Worm (Caenorhabditis elegans) whole organism, late embryonic: ENCODE data around the gene igeg-1.

Source experiments
- C38D4.7 ChIP-seq: fragments of 200-800 bp; sonication (Bioruptor generic); optimal IDR thresholded peaks from 2 replicates; lab custom pipeline; 2018; ENCODE audit warnings: mild to moderate bottlenecking, missing genetic modification characterization, moderate library complexity, missing compliant biosample characterization
- ama-1 ChIP-seq: fragments of 150-350 bp; optimal IDR thresholded peaks from 2 replicates; lab custom pipeline; 2014
- ceh-14 ChIP-seq: sonication (generic microtip); optimal IDR thresholded peaks from 2 replicates; lab custom pipeline; 2016; ENCODE audit warnings: missing genotype, missing genetic modification characterization, missing compliant biosample characterization
- ceh-19 ChIP-seq: fragments of 200-800 bp; sonication (Bioruptor generic); optimal IDR thresholded peaks from 2 replicates; lab custom pipeline; 2018; ENCODE audit warnings: mild to moderate bottlenecking, missing genetic modification characterization, missing compliant biosample characterization
- ceh-22 ChIP-seq: sonication (generic microtip); optimal IDR thresholded peaks from 2 replicates; lab custom pipeline; 2017; ENCODE audit warnings: missing biosample characterization, missing genetic modification characterization
- ceh-30 ChIP-seq: fragments of 150-350 bp; optimal IDR thresholded peaks from 2 replicates; lab custom pipeline; 2014; ENCODE audit warnings: missing biosample characterization, missing genetic modification characterization
- ceh-45 ChIP-seq: fragments of 200-800 bp; sonication (Bioruptor generic); IDR thresholded peaks from 2 replicates; pipeline ENCODE4 v1.3.6; 2022; ENCODE audit warnings: missing genetic modification reagents, missing genetic modification characterization, missing compliant biosample characterization
- dve-1 ChIP-seq: sonication (generic microtip); optimal IDR thresholded peaks from 2 replicates; lab custom pipeline; 2017; ENCODE audit warnings: antibody characterized with exemption, mild to moderate bottlenecking, missing genetic modification characterization, missing compliant biosample characterization
- elt-2 ChIP-seq: sonication (generic microtip); optimal IDR thresholded peaks from 2 replicates; lab custom pipeline; 2016; ENCODE audit warnings: missing genetic modification reagents, missing genetic modification characterization, missing compliant biosample characterization
- eyg-1 ChIP-seq: sonication (generic microtip); optimal IDR thresholded peaks from 2 replicates; lab custom pipeline; 2016; ENCODE audit warnings: missing genotype, missing genetic modification characterization, missing compliant biosample characterization
- fax-1 ChIP-seq: sonication (generic microtip); optimal IDR thresholded peaks from 2 replicates; lab custom pipeline; 2016; ENCODE audit warnings: missing genotype, missing genetic modification characterization, missing compliant biosample characterization
- fkh-10 ChIP-seq: fragments of 150-350 bp; optimal IDR thresholded peaks from 2 replicates; lab custom pipeline; 2014; ENCODE audit warnings: missing biosample characterization, missing genetic modification reagents, missing genetic modification characterization
- gmeb-2 ChIP-seq: sonication (generic microtip); optimal IDR thresholded peaks from 2 replicates; lab custom pipeline; 2016; ENCODE audit warnings: missing genetic modification characterization, inconsistent platforms, missing compliant biosample characterization
- hlh-13 ChIP-seq: fragments of 200-800 bp; sonication (Bioruptor generic); optimal IDR thresholded peaks from 2 replicates; lab custom pipeline; 2018; ENCODE audit warnings: mild to moderate bottlenecking, missing genetic modification characterization, missing compliant biosample characterization
- hlh-30 ChIP-seq: sonication (generic microtip); optimal IDR thresholded peaks from 2 replicates; lab custom pipeline; 2017; ENCODE audit warnings: antibody characterized with exemption, missing genetic modification characterization, missing compliant biosample characterization; ENCODE audit not compliant: insufficient read depth
- hlh-6 ChIP-seq: sonication (generic microtip); optimal IDR thresholded peaks from 2 replicates; lab custom pipeline; 2016; ENCODE audit warnings: missing genotype, missing genetic modification characterization, missing compliant biosample characterization
- madf-2 ChIP-seq: sonication (generic microtip); optimal IDR thresholded peaks from 2 replicates; lab custom pipeline; 2017; ENCODE audit warnings: missing genetic modification characterization, missing compliant biosample characterization
- nfya-1 ChIP-seq: sonication (generic microtip); optimal IDR thresholded peaks from 2 replicates; lab custom pipeline; 2017; ENCODE audit warnings: missing genetic modification characterization, mild to moderate bottlenecking, missing compliant biosample characterization, antibody characterized with exemption, moderate library complexity
- nhr-11 ChIP-seq: fragments of 150-350 bp; optimal IDR thresholded peaks from 2 replicates; lab custom pipeline; 2014; ENCODE audit warnings: missing biosample characterization, missing genetic modification characterization
- odd-2 ChIP-seq: sonication (generic microtip); optimal IDR thresholded peaks from 2 replicates; lab custom pipeline; 2017; ENCODE audit warnings: antibody characterized with exemption, mild to moderate bottlenecking, missing genetic modification characterization, missing compliant biosample characterization
- pag-3 ChIP-seq: sonication (generic microtip); optimal IDR thresholded peaks from 2 replicates; lab custom pipeline; 2016; ENCODE audit warnings: missing compliant biosample characterization, missing genetic modification characterization, borderline replicate concordance
- pha-2 ChIP-seq: sonication (generic microtip); optimal IDR thresholded peaks from 2 replicates; lab custom pipeline; 2017; ENCODE audit warnings: mild to moderate bottlenecking, missing genetic modification characterization, missing compliant biosample characterization
- pha-4 ChIP-seq: fragments of 150-350 bp; optimal IDR thresholded peaks from 2 replicates; lab custom pipeline; 2018; ENCODE audit warnings: missing biosample characterization, missing genetic modification reagents, missing genetic modification characterization
- rnt-1 ChIP-seq: sonication (generic microtip); optimal IDR thresholded peaks from 2 replicates; lab custom pipeline; 2016; ENCODE audit warnings: missing genetic modification characterization, missing compliant biosample characterization
- sdc-2 ChIP-seq: sonication (generic microtip); optimal IDR thresholded peaks from 2 replicates; lab custom pipeline; 2016; ENCODE audit warnings: missing genotype, missing genetic modification characterization, missing compliant biosample characterization
- sox-4 ChIP-seq: sonication (generic microtip); optimal IDR thresholded peaks from 2 replicates; lab custom pipeline; 2017; ENCODE audit warnings: mild to moderate bottlenecking, missing genetic modification characterization, inconsistent platforms, missing compliant biosample characterization
- tbx-2 ChIP-seq: sonication (generic microtip); optimal IDR thresholded peaks from 2 replicates; lab custom pipeline; 2016; ENCODE audit warnings: missing genetic modification characterization, missing compliant biosample characterization
- tbx-7 ChIP-seq: sonication (generic microtip); optimal IDR thresholded peaks from 2 replicates; lab custom pipeline; 2016; ENCODE audit warnings: missing genotype, missing genetic modification characterization, missing compliant biosample characterization
- unc-42 ChIP-seq: sonication (generic microtip); optimal IDR thresholded peaks from 2 replicates; lab custom pipeline; 2016; ENCODE audit warnings: missing genotype, missing genetic modification characterization, missing compliant biosample characterization
- unc-86 ChIP-seq: sonication (generic microtip); optimal IDR thresholded peaks from 2 replicates; lab custom pipeline; 2016; ENCODE audit warnings: missing genetic modification characterization, missing compliant biosample characterization

The igeg-1 gene

DNA sequence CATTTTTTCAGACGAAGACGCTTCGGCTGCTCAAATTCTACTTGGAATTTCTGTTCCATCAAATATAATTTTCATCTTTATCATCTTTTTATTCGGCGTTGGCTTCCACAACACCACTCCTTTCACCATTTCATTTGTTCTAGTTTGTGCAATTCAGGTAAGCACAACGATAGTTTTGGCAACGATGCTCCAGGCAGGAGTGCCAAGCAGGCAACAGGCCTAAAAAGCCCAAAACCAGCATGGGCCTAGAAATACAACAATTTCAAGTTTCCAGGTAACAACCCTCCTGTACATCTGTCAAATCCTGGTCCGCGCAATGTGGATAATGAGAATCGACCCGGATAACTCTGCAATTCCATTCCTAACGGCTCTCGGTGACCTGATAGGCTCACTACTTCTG, 21.3 kb upstream of the igeg-1 start:
- TF ChIP-seq odd-2 (tag; lab: Kevin White, UChicago) (no peak), sdc-2 (no peak), hlh-6 (no peak), ceh-45 (GFP tag; lab: Robert Waterston, UW) (no peak), hlh-30 (tag; lab: Kevin White, UChicago) (no peak), pha-4 (no peak), ceh-14 (tag; lab: Kevin White, UChicago) (no peak), dve-1 (tag; lab: Kevin White, UChicago) (no peak), ceh-22 (tag; lab: Kevin White, UChicago) (no peak), ceh-30 (tag; lab: Kevin White, UChicago) (no peak)

DNA sequence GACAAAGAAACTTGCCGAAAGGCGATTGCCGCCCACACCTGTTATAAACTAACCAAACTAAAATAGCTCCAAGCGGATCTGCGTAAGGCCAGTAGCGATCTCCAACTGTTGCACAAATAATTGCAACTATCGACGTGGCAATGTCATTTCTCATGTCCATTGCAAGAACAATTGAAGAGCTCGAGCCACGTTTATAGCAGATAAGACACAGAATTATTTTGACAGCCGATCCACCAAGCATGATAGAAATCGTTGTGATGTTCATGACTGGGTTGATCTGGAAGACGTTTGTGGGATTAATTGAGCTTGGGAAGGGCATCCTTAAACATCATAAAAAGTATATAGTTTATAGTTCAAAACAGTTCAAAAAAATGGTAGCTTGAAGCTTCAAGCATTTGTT, 19.5 kb upstream of the igeg-1 start:
- TF ChIP-seq rnt-1 (tag; lab: Kevin White, UChicago) = no peak

DNA sequence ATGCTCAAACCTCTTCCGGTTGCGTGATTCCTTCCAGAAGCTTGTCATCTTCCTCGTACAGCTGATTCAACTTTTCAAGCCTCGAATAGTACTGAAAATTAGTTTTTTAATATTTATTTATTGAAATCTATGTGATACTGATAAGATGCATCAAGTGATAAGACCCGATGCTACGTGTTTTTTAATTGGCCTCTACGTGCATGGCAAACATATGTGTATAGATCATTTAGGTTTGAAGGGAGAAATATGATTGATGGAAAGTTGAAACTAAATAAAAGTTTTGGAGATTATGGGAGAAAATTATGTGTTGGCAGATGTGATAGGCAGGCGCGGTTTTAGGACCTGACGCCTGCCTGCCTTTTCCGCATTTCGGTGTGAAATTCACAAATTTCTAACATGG, 18.2 kb upstream of the igeg-1 start:
- peak; percentile 82 for TF ChIP-seq elt-2
- TF ChIP-seq C38D4.7 (GFP tag; lab: Kevin White, UChicago) = no peak

DNA sequence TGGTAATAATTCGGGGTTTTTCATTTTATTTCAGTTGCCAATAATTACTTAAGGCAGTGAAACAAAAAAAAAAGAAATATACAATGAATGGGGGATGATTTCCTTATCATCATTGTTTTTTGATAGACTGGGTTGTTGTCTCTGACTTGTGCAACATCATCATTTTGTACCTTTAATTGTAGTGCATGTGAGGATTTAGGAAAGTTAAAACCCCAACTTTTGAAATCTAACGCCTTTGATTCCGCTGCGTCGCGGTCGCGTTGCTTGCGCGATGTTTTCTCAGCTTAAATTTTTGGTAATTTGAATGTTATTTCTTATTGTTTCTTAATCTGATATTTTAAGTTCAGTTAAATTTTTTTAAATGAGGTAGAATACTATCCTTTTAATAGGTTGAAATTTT, 16.6 kb upstream of the igeg-1 start, which contains the start of gene ZK185.5:
Gene ZK185.5 (minus strand): TSS at position 101 of the 400 bp plus-strand sequence.
- TF ChIP-seq fax-1 (no peak), ceh-19 (GFP tag; lab: Kevin White, UChicago) (no peak), tbx-7 (tag; lab: Kevin White, UChicago) (no peak), ceh-14 (tag; lab: Kevin White, UChicago) (no peak), madf-2 (tag; lab: Kevin White, UChicago) (no peak), ceh-45 (GFP tag; lab: Robert Waterston, UW) (no peak), pha-2 (tag; lab: Kevin White, UChicago) (no peak), nhr-11 (no peak), tbx-2 (tag; lab: Kevin White, UChicago) (no peak), unc-42 (tag; lab: Kevin White, UChicago) (no peak), sdc-2 (no peak), hlh-13 (no peak), unc-86 (no peak), odd-2 (tag; lab: Kevin White, UChicago) (no peak)

DNA sequence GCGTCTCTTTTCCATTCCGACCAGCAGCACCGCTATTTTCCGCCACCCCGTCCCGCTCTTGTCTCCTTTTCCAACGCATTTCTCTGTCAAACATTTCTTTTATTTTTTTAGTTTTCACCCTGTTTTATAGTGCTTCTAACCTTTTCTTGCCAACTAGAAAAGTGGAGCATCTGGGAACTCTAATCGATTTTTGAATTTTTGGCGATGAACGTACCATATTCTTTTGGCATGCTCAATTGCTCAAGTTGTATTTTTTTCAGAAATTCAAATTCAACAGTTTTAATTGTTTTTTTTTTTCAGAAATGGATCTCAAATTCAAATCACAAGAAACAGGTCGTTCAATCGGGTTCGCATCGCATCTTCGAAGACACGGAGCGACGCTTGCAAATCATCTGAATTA, 14.2 kb upstream of the igeg-1 start, which contains the start of gene ZK185.1:
Gene ZK185.1 (plus strand): TSS at position 301 of the 400 bp plus-strand sequence.
- no peak for TF ChIP-seq elt-2
- TF ChIP-seq ceh-14 (tag; lab: Kevin White, UChicago) = no peak
- no peak for TF ChIP-seq fax-1
- peak; percentile 5 for TF ChIP-seq unc-42 (tag; lab: Kevin White, UChicago)
- no peak for TF ChIP-seq ama-1 (lab: Kevin White, UChicago)
- no peak for TF ChIP-seq tbx-7 (tag; lab: Kevin White, UChicago)
- TF ChIP-seq, all 69 proteins: peak for 1

DNA sequence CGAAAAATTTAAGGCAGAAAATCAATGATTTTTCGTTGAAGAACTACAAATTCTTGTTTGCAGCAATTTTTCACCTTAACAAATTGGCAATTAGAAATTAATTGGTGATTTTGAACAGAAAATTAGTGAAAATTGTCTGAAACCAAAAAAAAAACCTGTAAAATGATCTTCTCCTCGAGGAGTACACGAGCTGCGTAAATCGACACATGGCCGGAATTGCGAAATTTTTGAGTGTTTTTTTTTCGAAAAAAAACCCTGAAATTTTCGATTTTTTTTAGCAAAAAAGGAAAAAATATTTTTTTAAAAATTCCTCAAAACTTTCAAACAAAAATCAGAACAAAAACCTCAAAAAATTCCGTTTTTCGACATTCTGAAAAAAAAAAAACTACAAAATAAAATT, 10.9 kb upstream of the igeg-1 start:
- TF ChIP-seq ceh-19 (GFP tag; lab: Kevin White, UChicago) = no peak
- no peak for TF ChIP-seq nfya-1
- TF ChIP-seq C38D4.7 (GFP tag; lab: Kevin White, UChicago) = no peak
- no peak for TF ChIP-seq eyg-1 (tag; lab: Kevin White, UChicago)
- TF ChIP-seq pag-3 (tag; lab: Kevin White, UChicago) = no peak
- TF ChIP-seq unc-42 (tag; lab: Kevin White, UChicago) = no peak
- no peak for TF ChIP-seq sox-4 (tag; lab: Kevin White, UChicago)
- no peak for TF ChIP-seq ceh-22 (tag; lab: Kevin White, UChicago)
- TF ChIP-seq unc-86 = no peak
- no peak for TF ChIP-seq gmeb-2 (tag; lab: Kevin White, UChicago)
- TF ChIP-seq ceh-14 (tag; lab: Kevin White, UChicago) = no peak
- TF ChIP-seq elt-2 = no peak
- TF ChIP-seq fkh-10 = no peak
- TF ChIP-seq ama-1 (lab: Kevin White, UChicago) = no peak
- no peak for TF ChIP-seq odd-2 (tag; lab: Kevin White, UChicago)
